Worm (Caenorhabditis elegans): ENCODE data around the gene srt-12.
"Not testable (repeated sequence)": the region's sequence is repeated elsewhere in the genome, so short reads cannot be mapped to it uniquely, and the experiment has no call there.

DNA sequence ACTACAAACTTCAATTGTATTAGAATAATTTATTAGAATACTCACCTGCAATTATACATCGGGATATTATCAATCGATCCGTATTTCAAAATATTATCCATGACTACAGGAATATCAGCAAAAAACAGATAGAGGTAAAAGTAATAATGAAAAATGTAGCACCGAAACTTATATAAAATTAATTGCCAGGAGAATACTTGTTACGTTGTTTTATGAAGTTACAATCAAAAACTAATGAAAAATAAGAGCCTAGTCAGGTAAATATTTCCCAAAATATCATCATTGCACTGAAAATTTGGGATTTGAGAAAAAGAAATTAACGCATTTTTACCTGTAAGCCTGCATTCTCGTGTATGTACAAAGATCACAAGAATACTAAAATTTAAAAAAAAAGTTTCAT lies 28.9 kb upstream of the srt-12 start, which contains the start of gene srt-38:
- not testable (repeated sequence) for TF ChIP-seq unc-62 (GFP tag; optimal IDR thresholded peaks at IDR 0.05 in 1 of 2); unc-62 (tag; optimal IDR thresholded peaks at IDR 0.05); set-16 (GFP tag; IDR thresholded peaks at IDR 0.05)
